Worm (Caenorhabditis elegans) whole organism, L3 larva: ENCODE results near the gene exc-12.

ENCODE experiments used
- R02D3.7 ChIP-seq: fragments of 150-350 bp; optimal IDR thresholded peaks from 2 replicates; lab custom pipeline; 2014; ENCODE audit warnings: missing biosample characterization, missing genetic modification characterization
- ama-1 ChIP-seq: fragments of 150-350 bp; optimal IDR thresholded peaks from 2 replicates; lab custom pipeline; 2018
- ceh-16 ChIP-seq: sonication (generic microtip); optimal IDR thresholded peaks from 2 replicates; lab custom pipeline; 2017; ENCODE audit warnings: missing biosample characterization, missing genetic modification characterization
- ceh-9 ChIP-seq: sonication (generic microtip); optimal IDR thresholded peaks from 2 replicates; lab custom pipeline; 2018; ENCODE audit warnings: missing biosample characterization, missing genetic modification characterization
- daf-12 ChIP-seq: fragments of 150-350 bp; optimal IDR thresholded peaks from 2 replicates; lab custom pipeline; 2014; ENCODE audit warnings: missing biosample characterization, missing genetic modification reagents, missing genetic modification characterization
- egl-27 ChIP-seq: sonication (generic microtip); optimal IDR thresholded peaks from 4 replicates; lab custom pipeline; 2017; ENCODE audit warnings: missing biosample characterization, missing genetic modification reagents, missing genetic modification characterization
- egl-5 ChIP-seq: fragments of 150-350 bp; optimal IDR thresholded peaks from 2 replicates; lab custom pipeline; 2017; ENCODE audit warnings: missing biosample characterization, missing genetic modification reagents, missing genetic modification characterization, inconsistent platforms
- elt-1 ChIP-seq: fragments of 150-350 bp; optimal IDR thresholded peaks from 2 replicates; lab custom pipeline; 2014; ENCODE audit warnings: missing biosample characterization, missing genetic modification characterization
- elt-2 ChIP-seq: sonication (generic microtip); optimal IDR thresholded peaks from 2 replicates; lab custom pipeline; 2016; ENCODE audit warnings: missing genetic modification reagents, mild to moderate bottlenecking, missing genetic modification characterization, missing compliant biosample characterization
- eor-1 ChIP-seq, 2 experiments: fragments of 150-350 bp; optimal IDR thresholded peaks; 2 replicates each; lab custom pipeline; 2014 to 2018; ENCODE audit warnings: missing biosample characterization in 2 of 2, missing genetic modification characterization in 2 of 2
- fkh-10 ChIP-seq: sonication (generic microtip); optimal IDR thresholded peaks from 2 replicates; lab custom pipeline; 2017; ENCODE audit warnings: missing biosample characterization, missing genetic modification reagents, missing genetic modification characterization
- fos-1 ChIP-seq: fragments of 150-350 bp; optimal IDR thresholded peaks from 2 replicates; lab custom pipeline; 2014; ENCODE audit warnings: missing biosample characterization, missing genetic modification characterization
- hmg-11 ChIP-seq: sonication (generic microtip); optimal IDR thresholded peaks from 2 replicates; lab custom pipeline; 2016; ENCODE audit warnings: missing genetic modification characterization, missing compliant biosample characterization
- jun-1 ChIP-seq: fragments of 150-350 bp; optimal IDR thresholded peaks from 2 replicates; lab custom pipeline; 2014; ENCODE audit warnings: missing biosample characterization, missing genetic modification reagents, missing genetic modification characterization
- mdl-1 ChIP-seq: fragments of 150-350 bp; optimal IDR thresholded peaks from 2 replicates; lab custom pipeline; 2014; ENCODE audit warnings: missing biosample characterization, missing genetic modification characterization
- mml-1 ChIP-seq: fragments of 150-350 bp; sonication (generic microtip); optimal IDR thresholded peaks from 3 replicates; lab custom pipeline; 2014; ENCODE audit warnings: missing biosample characterization, missing genetic modification characterization
- nfya-1 ChIP-seq: sonication (generic microtip); optimal IDR thresholded peaks from 2 replicates; lab custom pipeline; 2017; ENCODE audit warnings: missing genetic modification characterization, mild to moderate bottlenecking, missing compliant biosample characterization, antibody characterized with exemption, moderate library complexity; ENCODE audit not compliant: insufficient read depth
- nhr-11 ChIP-seq: fragments of 150-350 bp; optimal IDR thresholded peaks from 2 replicates; lab custom pipeline; 2014; ENCODE audit warnings: missing biosample characterization, missing genetic modification characterization
- nhr-12 ChIP-seq: fragments of 150-350 bp; optimal IDR thresholded peaks from 2 replicates; lab custom pipeline; 2014; ENCODE audit warnings: missing biosample characterization, missing genetic modification characterization
- nhr-23 ChIP-seq: fragments of 150-350 bp; optimal IDR thresholded peaks from 2 replicates; lab custom pipeline; 2014; ENCODE audit warnings: missing biosample characterization, missing genetic modification reagents, missing genetic modification characterization
- nhr-237 ChIP-seq: fragments of 150-350 bp; optimal IDR thresholded peaks from 2 replicates; lab custom pipeline; 2014; ENCODE audit warnings: missing biosample characterization, missing genetic modification characterization
- nhr-25 ChIP-seq: sonication (generic microtip); optimal IDR thresholded peaks from 2 replicates; lab custom pipeline; 2017; ENCODE audit warnings: missing biosample characterization, missing genetic modification characterization
- nhr-28 ChIP-seq: fragments of 150-350 bp; optimal IDR thresholded peaks from 2 replicates; lab custom pipeline; 2014; ENCODE audit warnings: missing biosample characterization, missing genetic modification characterization
- nhr-43 ChIP-seq: sonication (generic microtip); optimal IDR thresholded peaks from 2 replicates; lab custom pipeline; 2016; ENCODE audit warnings: mild to moderate bottlenecking, missing genetic modification characterization, missing compliant biosample characterization; ENCODE audit not compliant: poor library complexity, severe bottlenecking
- pha-4 ChIP-seq: fragments of 150-350 bp; optimal IDR thresholded peaks from 2 replicates; lab custom pipeline; 2014; ENCODE audit warnings: missing biosample characterization, missing genetic modification reagents, missing genetic modification characterization
- pqm-1 ChIP-seq: fragments of 150-350 bp; optimal IDR thresholded peaks from 2 replicates; lab custom pipeline; 2017; ENCODE audit warnings: missing biosample characterization, missing genetic modification characterization, inconsistent platforms
- sea-2 ChIP-seq: fragments of 150-350 bp; sonication (generic microtip); optimal IDR thresholded peaks from 4 replicates; lab custom pipeline; 2014; ENCODE audit warnings: missing biosample characterization, missing genetic modification reagents, missing genetic modification characterization
- skn-1 ChIP-seq: fragments of 150-350 bp; optimal IDR thresholded peaks from 2 replicates; lab custom pipeline; 2014; ENCODE audit warnings: missing biosample characterization, missing genetic modification characterization
- tbx-2 ChIP-seq: sonication (generic microtip); optimal IDR thresholded peaks from 2 replicates; lab custom pipeline; 2016; ENCODE audit warnings: mild to moderate bottlenecking, missing genetic modification characterization, missing compliant biosample characterization
- unc-39 ChIP-seq: sonication (generic microtip); optimal IDR thresholded peaks from 4 replicates; lab custom pipeline; 2017; ENCODE audit warnings: missing biosample characterization, missing genetic modification characterization
- unc-62 ChIP-seq: fragments of 150-350 bp; sonication (generic microtip); optimal IDR thresholded peaks from 4 replicates; lab custom pipeline; 2014; ENCODE audit warnings: missing biosample characterization, missing genetic modification reagents, missing genetic modification characterization
- zag-1 ChIP-seq: fragments of 150-350 bp; optimal IDR thresholded peaks from 2 replicates; lab custom pipeline; 2014; ENCODE audit warnings: missing biosample characterization, missing genetic modification characterization
- ztf-4 ChIP-seq: fragments of 150-350 bp; optimal IDR thresholded peaks from 2 replicates; lab custom pipeline; 2014; ENCODE audit warnings: missing biosample characterization, missing genetic modification characterization

exc-12 gene

ce11 chrIII:13570347-13570746 lies at the start of gene exc-12:
Gene exc-12 (minus strand): TSS chrIII:13570447.
- no peak for TF ChIP-seq nhr-25 (tag; lab: Kevin White, UChicago)

- no peak for TF ChIP-seq unc-39
- TF ChIP-seq egl-5 (tag; lab: Kevin White, UChicago), result no peak
- no peak for TF ChIP-seq nhr-23 (tag; lab: Kevin White, UChicago)
- TF ChIP-seq nhr-11 (tag; lab: Kevin White, UChicago), result peak; percentile 26
- TF ChIP-seq ama-1 (lab: Kevin White, UChicago), result no peak
- no peak for TF ChIP-seq sea-2
- no peak for TF ChIP-seq nhr-12 (tag; lab: Kevin White, UChicago)
Observed at ce11 chrIII:13616793-13617192, 46.5 kb upstream of the exc-12 start, which contains the start of gene T12D8.9. Gene T12D8.9 (plus strand): TSS chrIII:13617104.

- no peak for TF ChIP-seq nhr-28 (tag; lab: Kevin White, UChicago)
- no peak for TF ChIP-seq unc-62 (GFP tag; lab: Kevin White, UChicago)
- no peak for TF ChIP-seq nhr-43 (tag; lab: Kevin White, UChicago)
- no peak for TF ChIP-seq R02D3.7 (tag; lab: Kevin White, UChicago)
- no peak for TF ChIP-seq ztf-4 (tag; lab: Kevin White, UChicago)
- no peak for TF ChIP-seq skn-1 (tag; lab: Kevin White, UChicago)
- TF ChIP-seq ceh-9 (tag; lab: Kevin White, UChicago), result no peak
- TF ChIP-seq unc-39, result no peak
- TF ChIP-seq egl-5 (tag; lab: Kevin White, UChicago), result no peak
- TF ChIP-seq daf-12 (tag; lab: Kevin White, UChicago), result no peak
- no peak for TF ChIP-seq pha-4
- TF ChIP-seq mml-1 (tag; lab: Kevin White, UChicago), result no peak
- TF ChIP-seq nhr-237 (tag; lab: Kevin White, UChicago), result no peak
- no peak for TF ChIP-seq hmg-11 (tag; lab: Kevin White, UChicago)
- TF ChIP-seq zag-1 (tag; lab: Kevin White, UChicago), result no peak
- no peak for TF ChIP-seq pqm-1 (tag; lab: Kevin White, UChicago)
- no peak for TF ChIP-seq tbx-2 (tag; lab: Kevin White, UChicago)
- no peak for TF ChIP-seq elt-1 (tag; lab: Kevin White, UChicago)
Observed at ce11 chrIII:13615530-13615929, 45.3 kb upstream of the exc-12 start.

- TF ChIP-seq eor-1 (tag; optimal IDR thresholded peaks at IDR 0.05; lab: Kevin White, UChicago), result no peak
- no peak for TF ChIP-seq nhr-12 (tag; lab: Kevin White, UChicago)
- no peak for TF ChIP-seq nhr-25 (tag; lab: Kevin White, UChicago)
- no peak for TF ChIP-seq zag-1 (tag; lab: Kevin White, UChicago)
- TF ChIP-seq fos-1 (tag; lab: Kevin White, UChicago), result no peak
- TF ChIP-seq ceh-16 (tag; lab: Kevin White, UChicago), result no peak
- TF ChIP-seq mdl-1 (tag; lab: Kevin White, UChicago), result no peak
- TF ChIP-seq, all 47 proteins: peak for 0
Observed at ce11 chrIII:13614751-13615150, 44.5 kb upstream of the exc-12 start.

- TF ChIP-seq ama-1 (lab: Kevin White, UChicago) (peak; percentile 24), ceh-16 (tag; lab: Kevin White, UChicago) (no peak)
Observed at ce11 chrIII:13614206-13614605, 44.0 kb upstream of the exc-12 start.

ce11 chrIII:13607833-13608232 lies 37.6 kb upstream of the exc-12 start, which contains the start of gene shpk-1:
Gene shpk-1 (plus strand): TSS chrIII:13608020.
- peak; percentile 17 for TF ChIP-seq pha-4
- no peak for TF ChIP-seq sea-2
- no peak for TF ChIP-seq egl-27 (tag; lab: Kevin White, UChicago)
- peak; percentile 95 for TF ChIP-seq elt-2
- no peak for TF ChIP-seq elt-1 (tag; lab: Kevin White, UChicago)
- no peak for TF ChIP-seq fkh-10 (GFP tag; lab: Kevin White, UChicago)
- TF ChIP-seq jun-1 (tag; lab: Kevin White, UChicago), result peak; percentile 43
- no peak for TF ChIP-seq nhr-11 (tag; lab: Kevin White, UChicago)
- TF ChIP-seq nfya-1 (tag; lab: Kevin White, UChicago), result no peak
- TF ChIP-seq nhr-28 (tag; lab: Kevin White, UChicago), result no peak
- TF ChIP-seq pqm-1 (tag; lab: Kevin White, UChicago), result peak; percentile 95
- no peak for TF ChIP-seq eor-1 (tag; optimal IDR thresholded peaks at IDR 0.05; lab: Kevin White, UChicago)
- TF ChIP-seq R02D3.7 (tag; lab: Kevin White, UChicago), result no peak
- TF ChIP-seq nhr-43 (tag; lab: Kevin White, UChicago), result no peak
- no peak for TF ChIP-seq egl-5 (tag; lab: Kevin White, UChicago)
- no peak for TF ChIP-seq ceh-16 (tag; lab: Kevin White, UChicago)
- TF ChIP-seq mdl-1 (tag; lab: Kevin White, UChicago), result no peak
- no peak for TF ChIP-seq unc-62 (GFP tag; lab: Kevin White, UChicago)
- TF ChIP-seq, all 47 proteins: peak for 4
